Worm (Caenorhabditis elegans): ENCODE results near the gene psr-1.
A peak's percentile ranks its signal among the peaks of the same experiment; 100 is the strongest.

The psr-1 gene

DNA sequence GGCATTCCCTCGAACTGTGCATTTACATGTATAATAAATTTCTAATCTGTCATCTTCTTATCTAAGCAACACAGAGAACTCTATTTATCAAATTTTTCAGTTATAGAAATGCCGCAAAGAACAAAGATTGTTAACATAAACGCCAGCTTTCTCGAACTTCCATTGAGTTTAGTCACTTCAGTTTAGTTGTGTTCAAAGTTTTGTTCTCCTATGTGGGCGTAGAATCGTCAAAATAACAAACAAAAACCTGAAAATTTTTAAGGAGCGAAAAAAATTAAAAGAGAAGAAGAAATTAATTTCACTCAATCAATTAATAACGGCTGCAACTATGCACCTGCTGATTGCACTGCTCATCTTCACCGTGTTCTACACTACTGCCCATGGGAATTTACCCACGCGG, 17.1 kb upstream of the psr-1 start, which contains the start of gene R105.5:
R105.5 (plus strand) TSS at position 301 of the 400 bp plus-strand sequence.
- TF ChIP-seq B0310.2 (tag; optimal IDR thresholded peaks at IDR 0.05) (no peak), aly-1 (tag; optimal IDR thresholded peaks at IDR 0.05) (no peak), ceh-36 (tag; optimal IDR thresholded peaks at IDR 0.05) (no peak), sea-1 (GFP tag; conservative IDR thresholded peaks at IDR 0.05) (no peak), hmbx-1 (tag; optimal IDR thresholded peaks at IDR 0.05) (no peak), hnd-1 (tag; optimal IDR thresholded peaks at IDR 0.05) (no peak), flt-1 (GFP tag; IDR thresholded peaks at IDR 0.05) (no peak), tbx-37 (GFP tag; conservative IDR thresholded peaks at IDR 0.05) (no peak), tra-4 (tag; optimal IDR thresholded peaks at IDR 0.05) (no peak), F13C5.2 (tag; optimal IDR thresholded peaks at IDR 0.05) (no peak), tbx-11 (GFP tag; IDR thresholded peaks at IDR 0.05) (no peak), pes-1 (GFP tag; IDR thresholded peaks at IDR 0.05) (no peak), scrt-1 (GFP tag; IDR thresholded peaks at IDR 0.05) (no peak), ama-1 (optimal IDR thresholded peaks at IDR 0.05) (no peak), hmg-4 (GFP tag; optimal IDR thresholded peaks at IDR 0.05) (no peak), ets-7 (tag; optimal IDR thresholded peaks at IDR 0.05) (no peak), ceh-13 (GFP tag; optimal IDR thresholded peaks at IDR 0.05) (no peak)

DNA sequence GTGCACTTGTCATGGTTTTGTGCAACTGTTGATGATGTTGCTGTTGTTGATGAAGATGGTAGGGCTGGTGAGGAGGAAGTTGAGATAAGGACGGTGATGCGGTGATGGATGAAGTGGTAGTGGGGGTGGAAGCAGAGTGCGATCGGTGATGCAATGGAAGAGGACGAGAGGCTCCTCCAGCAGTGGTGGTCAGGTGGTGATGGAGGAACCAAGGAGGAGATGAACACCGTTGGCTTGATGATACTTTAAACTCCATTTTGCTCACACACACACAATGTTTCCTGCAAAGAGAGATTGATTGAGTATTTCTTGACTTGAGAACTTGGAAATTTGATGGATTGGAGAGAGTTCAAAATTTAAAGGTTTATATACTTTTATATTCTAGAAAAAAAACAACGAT, 15.2 kb upstream of the psr-1 start, which contains the start of gene F19C7.8:
F19C7.8 (minus strand) TSS at position 256 of the 400 bp plus-strand sequence.
- TF ChIP-seq tra-4 (tag; optimal IDR thresholded peaks at IDR 0.05) (no peak), hnd-1 (tag; optimal IDR thresholded peaks at IDR 0.05) (no peak), ceh-13 (GFP tag; optimal IDR thresholded peaks at IDR 0.05) (no peak), hmg-4 (GFP tag; optimal IDR thresholded peaks at IDR 0.05) (no peak)

DNA sequence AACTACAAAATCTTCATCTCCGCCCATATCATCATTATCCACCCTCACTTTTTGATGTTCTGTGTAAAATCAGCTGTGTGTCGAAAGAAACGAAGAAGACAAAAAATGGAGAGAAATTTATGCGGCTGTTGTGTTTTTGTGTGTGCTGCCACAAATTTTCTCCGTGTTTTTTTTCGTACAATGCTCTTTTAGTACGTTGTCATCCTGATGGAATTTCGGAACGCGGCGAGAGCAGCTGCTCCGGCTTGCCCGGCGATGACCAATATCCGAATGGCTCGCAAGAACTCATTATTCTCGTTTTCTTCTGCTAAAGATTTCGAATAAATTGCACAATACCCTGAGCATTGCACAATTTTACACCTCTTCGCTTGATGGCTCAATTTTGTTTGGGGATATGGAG, 13.7 kb upstream of the psr-1 start:
- TF ChIP-seq tra-4 (tag; optimal IDR thresholded peaks at IDR 0.05) (no peak), hmg-4 (GFP tag; optimal IDR thresholded peaks at IDR 0.05) (no peak)

DNA sequence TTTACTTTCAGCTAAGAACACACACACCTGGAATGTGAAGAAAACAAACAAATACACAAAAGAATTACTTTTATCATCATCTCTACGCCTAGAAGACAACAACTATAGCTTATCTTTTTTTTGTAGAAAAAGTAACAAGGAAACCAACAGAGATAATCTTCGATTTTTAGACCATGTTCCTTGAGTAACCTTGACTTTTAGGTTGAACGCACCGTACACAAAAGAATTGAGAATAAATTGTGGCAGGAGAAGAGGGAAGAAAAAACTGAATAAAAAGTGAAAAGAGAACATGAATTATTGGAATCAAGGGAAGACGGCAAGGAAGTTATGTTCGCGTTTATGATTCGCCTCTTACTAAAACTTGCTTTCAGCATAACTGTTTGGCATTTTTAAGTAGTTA, 12.1 kb upstream of the psr-1 start:
- TF ChIP-seq ama-1 (optimal IDR thresholded peaks at IDR 0.05) = no peak
- no peak for TF ChIP-seq scrt-1 (GFP tag; IDR thresholded peaks at IDR 0.05)
- no peak for TF ChIP-seq B0310.2 (tag; optimal IDR thresholded peaks at IDR 0.05)
- no peak for TF ChIP-seq ets-7 (tag; optimal IDR thresholded peaks at IDR 0.05)
- TF ChIP-seq tbx-37 (GFP tag; conservative IDR thresholded peaks at IDR 0.05) = no peak
- no peak for TF ChIP-seq hmbx-1 (tag; optimal IDR thresholded peaks at IDR 0.05)
- TF ChIP-seq hmg-4 (GFP tag; optimal IDR thresholded peaks at IDR 0.05) = no peak
- no peak for TF ChIP-seq pes-1 (GFP tag; IDR thresholded peaks at IDR 0.05)
- no peak for TF ChIP-seq hnd-1 (tag; optimal IDR thresholded peaks at IDR 0.05)

DNA sequence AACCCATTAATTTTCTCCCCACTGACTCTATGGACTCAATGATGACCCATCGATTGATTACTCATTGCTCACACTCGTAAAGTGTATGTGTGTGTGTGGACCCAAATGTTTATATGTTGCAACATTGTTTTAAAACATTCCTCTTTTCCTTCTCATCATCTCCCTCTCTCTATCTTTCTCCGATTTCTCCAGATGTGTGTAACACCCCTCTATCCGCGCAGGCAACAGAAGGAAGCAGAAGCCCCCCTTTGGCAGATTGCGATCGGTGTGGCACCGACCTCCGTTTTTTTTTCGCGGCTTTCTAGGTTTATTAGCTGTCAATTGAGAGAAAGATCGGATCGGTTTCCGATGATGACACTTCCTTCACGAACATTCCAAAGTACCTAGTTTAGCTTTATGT, 9.5 kb upstream of the psr-1 start:
- 0 out of 2 replicates have a peak, but pooled peaks have one; percentile 21 for TF ChIP-seq flt-1 (GFP tag; IDR thresholded peaks at IDR 0.05)
- no peak for TF ChIP-seq tra-4 (tag; optimal IDR thresholded peaks at IDR 0.05)
- TF ChIP-seq scrt-1 (GFP tag; IDR thresholded peaks at IDR 0.05) = no peak
- TF ChIP-seq pes-1 (GFP tag; IDR thresholded peaks at IDR 0.05) = no peak
- no peak for TF ChIP-seq ceh-13 (GFP tag; optimal IDR thresholded peaks at IDR 0.05)
- TF ChIP-seq hmg-4 (GFP tag; optimal IDR thresholded peaks at IDR 0.05) = no peak
- TF ChIP-seq ceh-36 (tag; optimal IDR thresholded peaks at IDR 0.05) = no peak

DNA sequence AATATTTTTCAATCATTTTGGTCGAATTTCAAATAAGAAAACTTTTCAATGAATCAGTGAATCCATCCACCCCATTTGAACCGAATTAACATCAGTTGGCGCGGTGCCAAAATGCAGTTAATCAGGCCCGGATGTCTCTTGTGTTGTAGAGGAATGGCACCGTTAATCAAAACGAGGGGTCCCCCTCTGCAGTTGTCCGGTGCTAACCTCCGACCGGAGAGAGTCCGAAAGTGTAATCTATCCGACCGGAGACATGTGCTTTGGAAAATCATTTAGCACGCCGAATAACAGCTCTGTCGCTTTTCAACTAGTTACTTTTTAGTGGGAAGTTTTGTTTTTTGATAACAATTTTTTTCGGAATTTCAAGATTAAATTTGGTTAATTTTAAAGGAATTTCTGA, 7.8 kb upstream of the psr-1 start:
- TF ChIP-seq tbx-11 (GFP tag; IDR thresholded peaks at IDR 0.05) (no peak), F13C5.2 (tag; optimal IDR thresholded peaks at IDR 0.05) (no peak), hnd-1 (tag; optimal IDR thresholded peaks at IDR 0.05) (no peak), flt-1 (GFP tag; IDR thresholded peaks at IDR 0.05) (no peak), ama-1 (optimal IDR thresholded peaks at IDR 0.05) (no peak), ets-7 (tag; optimal IDR thresholded peaks at IDR 0.05) (no peak), tra-4 (tag; optimal IDR thresholded peaks at IDR 0.05) (no peak), ceh-13 (GFP tag; optimal IDR thresholded peaks at IDR 0.05) (no peak), B0310.2 (tag; optimal IDR thresholded peaks at IDR 0.05) (no peak), aly-1 (tag; optimal IDR thresholded peaks at IDR 0.05) (no peak), scrt-1 (GFP tag; IDR thresholded peaks at IDR 0.05) (no peak), tbx-37 (GFP tag; conservative IDR thresholded peaks at IDR 0.05) (no peak), sea-1 (GFP tag; conservative IDR thresholded peaks at IDR 0.05) (no peak), ceh-36 (tag; optimal IDR thresholded peaks at IDR 0.05) (no peak), hmbx-1 (tag; optimal IDR thresholded peaks at IDR 0.05) (no peak), hmg-4 (GFP tag; optimal IDR thresholded peaks at IDR 0.05) (no peak), pes-1 (GFP tag; IDR thresholded peaks at IDR 0.05) (no peak)

DNA sequence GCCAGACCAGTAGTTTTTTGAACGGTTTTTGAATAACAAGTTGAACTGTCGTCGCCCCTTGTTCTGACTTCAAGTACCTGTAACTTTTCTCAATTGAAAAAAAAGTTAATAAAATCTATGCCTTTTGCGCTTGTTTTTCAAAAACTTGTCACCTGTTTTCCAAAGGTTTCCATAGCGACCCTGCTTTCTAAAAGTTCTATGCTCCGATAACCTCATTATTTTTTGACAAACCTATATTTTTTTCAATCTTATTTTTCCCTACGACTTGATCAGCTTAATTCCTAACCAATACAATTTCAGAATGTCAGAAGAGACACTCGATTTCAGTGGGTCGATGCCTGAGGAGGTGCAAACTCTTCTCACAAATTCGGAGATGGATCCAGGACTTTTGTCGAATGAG, 5.7 kb upstream of the psr-1 start, which contains the start of gene F29B9.8:
F29B9.8 (plus strand) TSS at position 301 of the 400 bp plus-strand sequence.
- TF ChIP-seq aly-1 (tag; optimal IDR thresholded peaks at IDR 0.05) (no peak), tbx-11 (GFP tag; IDR thresholded peaks at IDR 0.05) (no peak), ceh-36 (tag; optimal IDR thresholded peaks at IDR 0.05) (no peak), sea-1 (GFP tag; conservative IDR thresholded peaks at IDR 0.05) (no peak), tra-4 (tag; optimal IDR thresholded peaks at IDR 0.05) (no peak), B0310.2 (tag; optimal IDR thresholded peaks at IDR 0.05) (no peak), hmg-4 (GFP tag; optimal IDR thresholded peaks at IDR 0.05) (no peak)

DNA sequence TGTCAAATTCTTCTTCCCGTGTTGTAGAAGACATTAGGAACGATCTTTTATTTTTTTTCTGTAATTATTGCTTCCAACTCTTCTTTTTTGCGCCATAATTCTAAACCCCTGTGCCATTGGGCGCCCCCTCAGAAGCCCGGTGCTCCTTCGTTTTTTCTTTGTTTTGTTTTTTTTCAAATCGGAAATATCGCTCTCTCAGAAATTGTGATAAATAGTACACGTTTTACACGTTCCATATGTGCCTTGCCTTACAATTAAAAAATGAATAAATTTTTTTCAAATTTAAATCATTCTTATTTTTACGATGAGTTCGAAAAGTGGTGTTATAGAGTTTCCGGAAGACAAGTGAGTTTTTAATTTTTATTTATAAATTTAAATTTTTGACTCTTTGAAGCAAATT, 3.6 kb upstream of the psr-1 start, which contains the start of gene F29B9.7:
F29B9.7 (plus strand) TSS at position 301 of the 400 bp plus-strand sequence.
- TF ChIP-seq aly-1 (tag; optimal IDR thresholded peaks at IDR 0.05) (no peak), ceh-36 (tag; optimal IDR thresholded peaks at IDR 0.05) (no peak), B0310.2 (tag; optimal IDR thresholded peaks at IDR 0.05) (no peak), F13C5.2 (tag; optimal IDR thresholded peaks at IDR 0.05) (no peak), pes-1 (GFP tag; IDR thresholded peaks at IDR 0.05) (no peak), hmg-4 (GFP tag; optimal IDR thresholded peaks at IDR 0.05) (no peak), sea-1 (GFP tag; conservative IDR thresholded peaks at IDR 0.05) (no peak), tbx-11 (GFP tag; IDR thresholded peaks at IDR 0.05) (no peak), ets-7 (tag; optimal IDR thresholded peaks at IDR 0.05) (no peak), tbx-37 (GFP tag; conservative IDR thresholded peaks at IDR 0.05) (no peak), hmbx-1 (tag; optimal IDR thresholded peaks at IDR 0.05) (no peak)
